Worm (Caenorhabditis elegans) whole organism, young adult: Measurements from ENCODE around the gene nspb-6.

Source experiments
- C17E4.6 ChIP-seq: fragments of 200-800 bp; sonication (Bioruptor generic); IDR thresholded peaks from 2 replicates; pipeline ENCODE4 v1.3.6; 2022; ENCODE audit warnings: missing genetic modification reagents, missing genetic modification characterization, missing compliant biosample characterization
- Y56A3A.18 ChIP-seq: fragments of 200-800 bp; sonication (Bioruptor generic); IDR thresholded peaks from 2 replicates; pipeline ENCODE4 v1.3.6; 2022; ENCODE audit warnings: missing genetic modification reagents, missing genetic modification characterization, missing compliant biosample characterization
- Y95B8A.8 ChIP-seq: fragments of 200-800 bp; sonication (Bioruptor generic); IDR thresholded peaks from 2 replicates; pipeline ENCODE4 v1.3.6; 2022; ENCODE audit warnings: missing genetic modification reagents, missing genetic modification characterization, missing compliant biosample characterization
- ama-1 ChIP-seq, 3 experiments: fragments of 150-350 bp in 1 of 3; sonication (generic microtip) in 2 of 3; optimal IDR thresholded peaks; 2 replicates each; lab custom pipeline; 2014 to 2018; ENCODE audit warnings: missing biosample characterization in 2 of 3, missing genetic modification characterization in 2 of 3, missing genetic modification reagents in 2 of 3
- let-607 ChIP-seq, 2 experiments: fragments of 200-800 bp in 1 of 2; sonication (Bioruptor generic) in 1 of 2; sonication (generic microtip) in 1 of 2; optimal IDR thresholded peaks; 2 replicates each; lab custom pipeline; 2016 to 2018; ENCODE audit warnings: mild to moderate bottlenecking in 2 of 2, missing compliant biosample characterization in 2 of 2, missing genetic modification characterization in 2 of 2, moderate library complexity in 2 of 2, missing genotype in 1 of 2
- madf-3 ChIP-seq: fragments of 200-800 bp; sonication (Bioruptor generic); IDR thresholded peaks from 2 replicates; pipeline ENCODE4 v1.3.6; 2022; ENCODE audit warnings: missing genetic modification reagents, missing genetic modification characterization, missing compliant biosample characterization
- pha-4 ChIP-seq: fragments of 150-350 bp; sonication (generic microtip); optimal IDR thresholded peaks from 2 replicates; lab custom pipeline; 2014; ENCODE audit warnings: missing biosample characterization, missing genetic modification reagents, missing genetic modification characterization
- snpc-1.3 ChIP-seq: sonication (generic microtip); optimal IDR thresholded peaks from 2 replicates; lab custom pipeline; 2017; ENCODE audit warnings: missing genetic modification characterization, mild to moderate bottlenecking, missing compliant biosample characterization, antibody characterized with exemption, moderate library complexity, missing genotype, missing genetic modification reagents; ENCODE audit not compliant: insufficient read depth
- xnd-1 ChIP-seq: sonication (generic microtip); optimal IDR thresholded peaks from 2 replicates; lab custom pipeline; 2016; ENCODE audit warnings: missing genotype, missing genetic modification reagents, missing genetic modification characterization, missing compliant biosample characterization

- TF ChIP-seq C17E4.6 (no peak), Y56A3A.18 (GFP tag; lab: Robert Waterston, UW) (no peak), pha-4 (tag; lab: Kevin White, UChicago) (no peak), Y95B8A.8 (no peak), madf-3 (no peak), xnd-1 (tag; lab: Kevin White, UChicago) (no peak), ama-1 (optimal IDR thresholded peaks at IDR 0.05; lab: Kevin White, UChicago) (no peak), ama-1 (GFP tag; optimal IDR thresholded peaks at IDR 0.05; lab: Kevin White, UChicago) (no peak), let-607 (tag; optimal IDR thresholded peaks at IDR 0.05; lab: Kevin White, UChicago) (no peak), snpc-1.3 (tag; lab: Kevin White, UChicago) (no peak)
Observed at ce11 chrIV:5886605-5887004, 8.7 kb upstream of the nspb-6 start.
